Worm (Caenorhabditis elegans) whole organism, late embryonic: ENCODE results near the gene C09F12.3.

Experiments used
- ceh-22 ChIP-seq: sonication (generic microtip); optimal IDR thresholded peaks from 2 replicates; lab custom pipeline; 2017; ENCODE audit warnings: missing biosample characterization, missing genetic modification characterization
- dve-1 ChIP-seq: sonication (generic microtip); optimal IDR thresholded peaks from 2 replicates; lab custom pipeline; 2017; ENCODE audit warnings: antibody characterized with exemption, mild to moderate bottlenecking, missing genetic modification characterization, missing compliant biosample characterization
- elt-4 ChIP-seq: sonication (generic microtip); optimal IDR thresholded peaks from 2 replicates; lab custom pipeline; 2016; ENCODE audit warnings: missing genetic modification characterization, missing compliant biosample characterization
- fax-1 ChIP-seq: sonication (generic microtip); optimal IDR thresholded peaks from 2 replicates; lab custom pipeline; 2016; ENCODE audit warnings: missing genotype, missing genetic modification characterization, missing compliant biosample characterization
- hlh-15 ChIP-seq: sonication (generic microtip); optimal IDR thresholded peaks from 2 replicates; lab custom pipeline; 2016; ENCODE audit warnings: missing genetic modification characterization, missing compliant biosample characterization
- pax-1 ChIP-seq: fragments of 150-350 bp; optimal IDR thresholded peaks from 2 replicates; lab custom pipeline; 2014; ENCODE audit warnings: missing biosample characterization, missing genetic modification characterization
- pros-1 ChIP-seq: fragments of 150-350 bp; optimal IDR thresholded peaks from 2 replicates; lab custom pipeline; 2014; ENCODE audit warnings: missing biosample characterization, missing genetic modification reagents, missing genetic modification characterization
- ref-2 ChIP-seq: sonication (generic microtip); optimal IDR thresholded peaks from 2 replicates; lab custom pipeline; 2016; ENCODE audit warnings: missing genetic modification characterization, missing compliant biosample characterization
- ztf-16 ChIP-seq: sonication (generic microtip); optimal IDR thresholded peaks from 2 replicates; lab custom pipeline; 2017; ENCODE audit warnings: missing genetic modification characterization, missing compliant biosample characterization

C09F12.3 gene

ce11 chrX:10990855-10991176 is 51.9 kb downstream of the C09F12.3 start:
- no peak for TF ChIP-seq ref-2 (tag; lab: Kevin White, UChicago)
- no peak for TF ChIP-seq pax-1
- no peak for TF ChIP-seq hlh-15 (tag; lab: Kevin White, UChicago)
- TF ChIP-seq ceh-22 (tag; lab: Kevin White, UChicago) = no peak
- TF ChIP-seq pros-1 = no peak
- no peak for TF ChIP-seq dve-1 (tag; lab: Kevin White, UChicago)
- TF ChIP-seq ztf-16 (tag; lab: Kevin White, UChicago) = no peak
- TF ChIP-seq elt-4 (tag; lab: Kevin White, UChicago) = no peak
- TF ChIP-seq fax-1 = no peak
